Worm (Caenorhabditis elegans): Measurements from ENCODE around the gene srw-122.

- TF ChIP-seq lin-35 (GFP tag; optimal IDR thresholded peaks at IDR 0.05) = no peak
- no peak for TF ChIP-seq Y79H2A.3 (GFP tag; conservative IDR thresholded peaks at IDR 0.05)
- TF ChIP-seq zim-3 (tag; optimal IDR thresholded peaks at IDR 0.05) = no peak
- TF ChIP-seq egl-18 (GFP tag; IDR thresholded peaks at IDR 0.05) = no peak
- TF ChIP-seq unc-62 (GFP tag; optimal IDR thresholded peaks at IDR 0.05) = no peak
- no peak for TF ChIP-seq ceh-58 (GFP tag; IDR thresholded peaks at IDR 0.05)
- no peak for TF ChIP-seq F33H1.4 (GFP tag; IDR thresholded peaks at IDR 0.05)
Observed at ce11 chrV:2927553-2927952, 24.4 kb downstream of the srw-122 start, which contains the start of gene C31B8.12.
